Worm (Caenorhabditis elegans) whole organism, late embryonic: ENCODE data around the gene clc-8.
A peak's percentile ranks its signal among the peaks of the same experiment; 100 is the strongest.

Experiments used
- C38D4.7 ChIP-seq: fragments of 200-800 bp; sonication (Bioruptor generic); optimal IDR thresholded peaks from 2 replicates; lab custom pipeline; 2018; ENCODE audit warnings: mild to moderate bottlenecking, missing genetic modification characterization, moderate library complexity, missing compliant biosample characterization
- K02D7.2 ChIP-seq: sonication (generic microtip); optimal IDR thresholded peaks from 2 replicates; lab custom pipeline; 2017; ENCODE audit warnings: mild to moderate bottlenecking, missing genetic modification characterization, missing compliant biosample characterization
- K09A11.1 ChIP-seq: sonication (generic microtip); optimal IDR thresholded peaks from 2 replicates; lab custom pipeline; 2017; ENCODE audit warnings: antibody characterized with exemption, mild to moderate bottlenecking, missing genetic modification characterization, missing compliant biosample characterization; ENCODE audit not compliant: insufficient read depth
- ahr-1 ChIP-seq: sonication (generic microtip); optimal IDR thresholded peaks from 2 replicates; lab custom pipeline; 2016; ENCODE audit warnings: missing genetic modification characterization, missing compliant biosample characterization
- ama-1 ChIP-seq: fragments of 150-350 bp; optimal IDR thresholded peaks from 2 replicates; lab custom pipeline; 2014
- ceh-14 ChIP-seq: sonication (generic microtip); optimal IDR thresholded peaks from 2 replicates; lab custom pipeline; 2016; ENCODE audit warnings: missing genotype, missing genetic modification characterization, missing compliant biosample characterization
- ceh-18 ChIP-seq: sonication (generic microtip); optimal IDR thresholded peaks from 2 replicates; lab custom pipeline; 2016; ENCODE audit warnings: missing genetic modification characterization, missing compliant biosample characterization
- ceh-45 ChIP-seq: fragments of 200-800 bp; sonication (Bioruptor generic); IDR thresholded peaks from 2 replicates; pipeline ENCODE4 v1.3.6; 2022; ENCODE audit warnings: missing genetic modification reagents, missing genetic modification characterization, missing compliant biosample characterization
- ceh-9 ChIP-seq: sonication (generic microtip); optimal IDR thresholded peaks from 2 replicates; lab custom pipeline; 2016; ENCODE audit warnings: mild to moderate bottlenecking, missing genetic modification characterization, inconsistent platforms, missing compliant biosample characterization
- che-1 ChIP-seq: sonication (generic microtip); optimal IDR thresholded peaks from 2 replicates; lab custom pipeline; 2016; ENCODE audit warnings: mild to moderate bottlenecking, missing genetic modification characterization, missing compliant biosample characterization
- dmd-4 ChIP-seq: sonication (generic microtip); optimal IDR thresholded peaks from 2 replicates; lab custom pipeline; 2016; ENCODE audit warnings: borderline replicate concordance, missing genetic modification characterization, missing compliant biosample characterization
- dve-1 ChIP-seq: sonication (generic microtip); optimal IDR thresholded peaks from 2 replicates; lab custom pipeline; 2017; ENCODE audit warnings: antibody characterized with exemption, mild to moderate bottlenecking, missing genetic modification characterization, missing compliant biosample characterization
- elt-2 ChIP-seq: sonication (generic microtip); optimal IDR thresholded peaks from 2 replicates; lab custom pipeline; 2016; ENCODE audit warnings: missing genetic modification reagents, missing genetic modification characterization, missing compliant biosample characterization
- elt-4 ChIP-seq: sonication (generic microtip); optimal IDR thresholded peaks from 2 replicates; lab custom pipeline; 2016; ENCODE audit warnings: missing genetic modification characterization, missing compliant biosample characterization
- eyg-1 ChIP-seq: sonication (generic microtip); optimal IDR thresholded peaks from 2 replicates; lab custom pipeline; 2016; ENCODE audit warnings: missing genotype, missing genetic modification characterization, missing compliant biosample characterization
- fkh-6 ChIP-seq: sonication (generic microtip); optimal IDR thresholded peaks from 2 replicates; lab custom pipeline; 2016; ENCODE audit warnings: missing genetic modification characterization, missing compliant biosample characterization
- gmeb-2 ChIP-seq: sonication (generic microtip); optimal IDR thresholded peaks from 2 replicates; lab custom pipeline; 2016; ENCODE audit warnings: missing genetic modification characterization, inconsistent platforms, missing compliant biosample characterization
- hlh-13 ChIP-seq: fragments of 200-800 bp; sonication (Bioruptor generic); optimal IDR thresholded peaks from 2 replicates; lab custom pipeline; 2018; ENCODE audit warnings: mild to moderate bottlenecking, missing genetic modification characterization, missing compliant biosample characterization
- hlh-30 ChIP-seq: sonication (generic microtip); optimal IDR thresholded peaks from 2 replicates; lab custom pipeline; 2017; ENCODE audit warnings: antibody characterized with exemption, missing genetic modification characterization, missing compliant biosample characterization; ENCODE audit not compliant: insufficient read depth
- hlh-8 ChIP-seq: sonication (generic microtip); optimal IDR thresholded peaks from 2 replicates; lab custom pipeline; 2016; ENCODE audit warnings: missing genotype, missing genetic modification characterization, missing compliant biosample characterization
- lim-6 ChIP-seq: sonication (generic microtip); optimal IDR thresholded peaks from 2 replicates; lab custom pipeline; 2016; ENCODE audit warnings: missing genetic modification characterization, missing compliant biosample characterization
- nfya-1 ChIP-seq: sonication (generic microtip); optimal IDR thresholded peaks from 2 replicates; lab custom pipeline; 2017; ENCODE audit warnings: missing genetic modification characterization, mild to moderate bottlenecking, missing compliant biosample characterization, antibody characterized with exemption, moderate library complexity
- nhr-11 ChIP-seq: fragments of 150-350 bp; optimal IDR thresholded peaks from 2 replicates; lab custom pipeline; 2014; ENCODE audit warnings: missing biosample characterization, missing genetic modification characterization
- nhr-232 ChIP-seq: sonication (generic microtip); optimal IDR thresholded peaks from 2 replicates; lab custom pipeline; 2016; ENCODE audit warnings: missing genetic modification characterization, missing compliant biosample characterization
- npax-4 ChIP-seq: sonication (generic microtip); optimal IDR thresholded peaks from 2 replicates; lab custom pipeline; 2016; ENCODE audit warnings: missing genetic modification characterization, missing compliant biosample characterization
- odd-2 ChIP-seq: sonication (generic microtip); optimal IDR thresholded peaks from 2 replicates; lab custom pipeline; 2017; ENCODE audit warnings: antibody characterized with exemption, mild to moderate bottlenecking, missing genetic modification characterization, missing compliant biosample characterization
- pha-2 ChIP-seq: sonication (generic microtip); optimal IDR thresholded peaks from 2 replicates; lab custom pipeline; 2017; ENCODE audit warnings: mild to moderate bottlenecking, missing genetic modification characterization, missing compliant biosample characterization
- pha-4 ChIP-seq: fragments of 150-350 bp; optimal IDR thresholded peaks from 2 replicates; lab custom pipeline; 2018; ENCODE audit warnings: missing biosample characterization, missing genetic modification reagents, missing genetic modification characterization
- pqm-1 ChIP-seq: sonication (generic microtip); optimal IDR thresholded peaks from 2 replicates; lab custom pipeline; 2016; ENCODE audit warnings: missing genetic modification characterization, missing compliant biosample characterization
- rnt-1 ChIP-seq: sonication (generic microtip); optimal IDR thresholded peaks from 2 replicates; lab custom pipeline; 2016; ENCODE audit warnings: missing genetic modification characterization, missing compliant biosample characterization
- sdc-2 ChIP-seq: sonication (generic microtip); optimal IDR thresholded peaks from 2 replicates; lab custom pipeline; 2016; ENCODE audit warnings: missing genotype, missing genetic modification characterization, missing compliant biosample characterization
- syd-9 ChIP-seq: sonication (generic microtip); optimal IDR thresholded peaks from 2 replicates; lab custom pipeline; 2016; ENCODE audit warnings: mild to moderate bottlenecking, missing genetic modification characterization, moderate library complexity, missing compliant biosample characterization
- tbx-7 ChIP-seq: sonication (generic microtip); optimal IDR thresholded peaks from 2 replicates; lab custom pipeline; 2016; ENCODE audit warnings: missing genotype, missing genetic modification characterization, missing compliant biosample characterization
- unc-55 ChIP-seq: sonication (generic microtip); optimal IDR thresholded peaks from 2 replicates; lab custom pipeline; 2017; ENCODE audit warnings: missing biosample characterization, missing genetic modification reagents, missing genetic modification characterization
- unc-86 ChIP-seq: sonication (generic microtip); optimal IDR thresholded peaks from 2 replicates; lab custom pipeline; 2016; ENCODE audit warnings: missing genetic modification characterization, missing compliant biosample characterization
- zip-5 ChIP-seq: sonication (generic microtip); optimal IDR thresholded peaks from 2 replicates; lab custom pipeline; 2016; ENCODE audit warnings: missing genetic modification characterization, missing compliant biosample characterization
- ztf-16 ChIP-seq: sonication (generic microtip); optimal IDR thresholded peaks from 2 replicates; lab custom pipeline; 2017; ENCODE audit warnings: missing genetic modification characterization, missing compliant biosample characterization

Gene clc-8

ce11 chrIV:14408569-14408968 is 14.6 kb downstream of the clc-8 start:
- TF ChIP-seq C38D4.7 (GFP tag; lab: Kevin White, UChicago) (no peak), eyg-1 (no peak), K09A11.1 (tag; lab: Kevin White, UChicago) (no peak), gmeb-2 (tag; lab: Kevin White, UChicago) (no peak), lim-6 (tag; lab: Kevin White, UChicago) (no peak), unc-55 (GFP tag; lab: Kevin White, UChicago) (no peak), tbx-7 (tag; lab: Kevin White, UChicago) (no peak), hlh-8 (tag; lab: Kevin White, UChicago) (no peak), ceh-18 (tag; lab: Kevin White, UChicago) (no peak), che-1 (no peak), dmd-4 (tag; lab: Kevin White, UChicago) (no peak), elt-2 (tag; lab: Kevin White, UChicago) (no peak)

- TF ChIP-seq odd-2 (tag; lab: Kevin White, UChicago): no peak
- TF ChIP-seq ceh-14 (tag; lab: Kevin White, UChicago): no peak
- no peak for TF ChIP-seq pha-4 (tag; lab: Kevin White, UChicago)
- no peak for TF ChIP-seq npax-4 (tag; lab: Kevin White, UChicago)
- TF ChIP-seq tbx-7 (tag; lab: Kevin White, UChicago): no peak
- TF ChIP-seq pha-2 (tag; lab: Kevin White, UChicago): no peak
- TF ChIP-seq zip-5 (tag; lab: Kevin White, UChicago): no peak
- no peak for TF ChIP-seq ztf-16 (tag; lab: Kevin White, UChicago)
- no peak for TF ChIP-seq nfya-1 (tag; lab: Kevin White, UChicago)
- no peak for TF ChIP-seq dve-1 (tag; lab: Kevin White, UChicago)
- TF ChIP-seq fkh-6: no peak
- TF ChIP-seq syd-9 (tag; lab: Kevin White, UChicago): no peak
- no peak for TF ChIP-seq unc-55 (GFP tag; lab: Kevin White, UChicago)
- TF ChIP-seq ama-1 (lab: Kevin White, UChicago): no peak
- TF ChIP-seq sdc-2 (tag; lab: Kevin White, UChicago): no peak
- no peak for TF ChIP-seq ceh-18 (tag; lab: Kevin White, UChicago)
- no peak for TF ChIP-seq ceh-9 (tag; lab: Kevin White, UChicago)
Observed at ce11 chrIV:14412655-14413054, 18.7 kb downstream of the clc-8 start, which contains the start of gene xdh-1. Gene xdh-1, minus strand, starts transcription at chrIV:14412894.

ce11 chrIV:14413386-14413785 is 19.4 kb downstream of the clc-8 start:
- peak; percentile 16 for TF ChIP-seq elt-2 (tag; lab: Kevin White, UChicago)
- no peak for TF ChIP-seq dve-1 (tag; lab: Kevin White, UChicago)

DNA sequence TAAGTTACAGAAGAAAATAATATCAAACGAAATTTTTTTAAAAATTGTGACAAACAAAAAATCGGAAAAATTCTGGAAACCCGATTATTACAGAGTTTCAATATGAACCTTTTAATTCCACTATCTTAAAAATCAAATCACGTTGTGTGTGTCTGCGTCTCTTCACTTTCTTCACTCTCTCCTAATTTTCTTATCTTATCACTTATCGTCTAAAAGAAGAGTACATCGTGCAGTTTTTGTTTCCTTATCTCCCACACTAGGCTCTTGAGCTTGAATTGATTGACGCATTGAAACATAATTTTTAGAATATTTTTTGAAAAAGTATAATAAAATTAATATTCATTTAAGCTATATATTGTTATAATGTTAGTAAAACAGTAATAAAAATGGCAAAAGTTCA is 20.3 kb downstream of the clc-8 start:
- TF ChIP-seq ceh-45: no peak
- TF ChIP-seq syd-9 (tag; lab: Kevin White, UChicago): no peak
- no peak for TF ChIP-seq ama-1 (lab: Kevin White, UChicago)
- no peak for TF ChIP-seq odd-2 (tag; lab: Kevin White, UChicago)
- no peak for TF ChIP-seq ahr-1 (tag; lab: Kevin White, UChicago)
- TF ChIP-seq hlh-30 (tag; lab: Kevin White, UChicago): no peak
- no peak for TF ChIP-seq nhr-11
- peak; percentile 98 for TF ChIP-seq elt-2 (tag; lab: Kevin White, UChicago)
- peak; percentile 25 for TF ChIP-seq pqm-1 (tag; lab: Kevin White, UChicago)

ce11 chrIV:14417128-14417527 is 23.2 kb downstream of the clc-8 start, which contains the start of gene F55B11.6:
Gene F55B11.6, minus strand, starts transcription at chrIV:14417228.
- no peak for TF ChIP-seq dmd-4 (tag; lab: Kevin White, UChicago)
- no peak for TF ChIP-seq elt-4
- TF ChIP-seq nfya-1 (tag; lab: Kevin White, UChicago): no peak
- TF ChIP-seq unc-86: no peak
- no peak for TF ChIP-seq zip-5 (tag; lab: Kevin White, UChicago)
- no peak for TF ChIP-seq hlh-13 (GFP tag; lab: Kevin White, UChicago)
- no peak for TF ChIP-seq nhr-232 (tag; lab: Kevin White, UChicago)
- TF ChIP-seq rnt-1: no peak
- no peak for TF ChIP-seq K02D7.2 (tag; lab: Kevin White, UChicago)
